Worm (Caenorhabditis elegans) whole organism, young adult: ENCODE results near the gene gst-7.

Source experiments
- aptf-3 ChIP-seq: fragments of 200-800 bp; sonication (Bioruptor generic); IDR thresholded peaks from 2 replicates; pipeline ENCODE4 v1.3.6; 2022; ENCODE audit warnings: missing genetic modification characterization, missing compliant biosample characterization
- let-526 ChIP-seq: fragments of 200-800 bp; sonication (Bioruptor generic); IDR thresholded peaks from 2 replicates; pipeline ENCODE4 v1.3.6; 2022; ENCODE audit warnings: missing genetic modification reagents, missing genetic modification characterization, missing compliant biosample characterization
- sea-2 ChIP-seq: fragments of 200-800 bp; sonication (Bioruptor generic); IDR thresholded peaks from 2 replicates; pipeline ENCODE4 v1.3.6; 2022; ENCODE audit warnings: missing genetic modification characterization, missing compliant biosample characterization
- snpc-4 ChIP-seq, 5 experiments: fragments of 150-350 bp in 1 of 5; sonication (generic microtip) in 4 of 5; optimal IDR thresholded peaks; 2 replicates each; lab custom pipeline; 2014 to 2018; ENCODE audit warnings: missing genetic modification characterization in 5 of 5, missing biosample characterization in 3 of 5, antibody characterized with exemption in 2 of 5, mild to moderate bottlenecking in 2 of 5, missing compliant biosample characterization in 2 of 5, missing genotype in 2 of 5, moderate library complexity in 2 of 5, missing genetic modification reagents in 1 of 5
- sptf-2 ChIP-seq: fragments of 200-800 bp; sonication (Bioruptor generic); optimal IDR thresholded peaks from 2 replicates; lab custom pipeline; 2018; ENCODE audit warnings: mild to moderate bottlenecking, missing genetic modification characterization, missing compliant biosample characterization

DNA sequence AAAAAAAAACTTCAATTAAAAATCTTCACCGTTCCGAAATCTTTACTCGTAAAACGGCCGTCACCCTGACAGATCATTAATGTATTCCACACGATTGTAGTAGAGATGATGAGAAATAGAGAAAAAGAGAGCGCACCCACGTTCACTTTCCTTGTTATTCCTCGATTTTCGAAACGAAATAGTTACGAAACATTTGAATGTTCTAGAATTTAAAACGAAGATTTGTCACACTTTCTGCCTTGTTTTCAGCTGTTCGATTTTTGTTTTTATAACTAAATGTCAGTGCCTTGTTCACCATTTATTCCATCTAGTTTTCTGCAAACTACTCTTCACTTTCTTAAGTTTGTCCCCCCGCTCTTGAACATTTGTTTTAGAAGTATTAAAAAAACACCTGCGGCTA is 27.1 kb upstream of the gst-7 start:
- TF ChIP-seq sea-2 (GFP tag; lab: Robert Waterston, UW) (no peak), sptf-2 (GFP tag; lab: Kevin White, UChicago) (no peak), let-526 (GFP tag; lab: Robert Waterston, UW) (no peak), snpc-4 (GFP tag; optimal IDR thresholded peaks at IDR 0.05; lab: Kevin White, UChicago) (no peak), snpc-4 (tag; optimal IDR thresholded peaks at IDR 0.05; lab: Kevin White, UChicago) (no peak), aptf-3 (no peak)
